Fruit fly (Drosophila melanogaster) whole organism, embryonic: ENCODE measurements around the gene Aldh.
A peak's percentile ranks its signal among the peaks of the same experiment; 100 is the strongest.

Experiments used
- Antp ChIP-seq: fragments of 200-800 bp; sonication (Bioruptor generic); optimal IDR thresholded peaks from 3 replicates; lab custom pipeline; 2016; ENCODE audit warnings: missing biosample characterization, missing genetic modification characterization
- Awh ChIP-seq: fragments of 200-800 bp; sonication (Bioruptor generic); IDR thresholded peaks from 2 replicates; pipeline ENCODE4, ENCODE4 v1.3.6; 2022; ENCODE audit warnings: missing biosample characterization, missing genetic modification characterization
- CG10321 ChIP-seq: fragments of 200-800 bp; sonication (Bioruptor generic); IDR thresholded peaks from 2 replicates; pipeline ENCODE4 v1.3.6; 2022; ENCODE audit warnings: missing biosample characterization, missing genetic modification characterization
- CG10565 ChIP-seq: fragments of 200-800 bp; sonication (Bioruptor generic); optimal IDR thresholded peaks from 3 replicates; lab custom pipeline; 2016; ENCODE audit warnings: missing biosample characterization, mild to moderate bottlenecking, missing genetic modification characterization
- CG11504 ChIP-seq: fragments of 200-800 bp; sonication (Bioruptor generic); optimal IDR thresholded peaks from 3 replicates; lab custom pipeline; 2019; ENCODE audit warnings: missing biosample characterization, mild to moderate bottlenecking, missing genetic modification characterization, moderate library complexity
- CG11696 ChIP-seq: fragments of 200-800 bp; sonication (Bioruptor generic); IDR thresholded peaks from 2 replicates; pipeline ENCODE4 v1.3.6; 2022; ENCODE audit warnings: missing biosample characterization, missing genetic modification characterization
- CG14441 ChIP-seq: fragments of 200-800 bp; sonication (Bioruptor generic); IDR thresholded peaks from 2 replicates; pipeline ENCODE4 v1.3.6; 2022; ENCODE audit warnings: missing biosample characterization, missing genetic modification characterization
- CG15601 ChIP-seq: fragments of 200-800 bp; sonication (Bioruptor generic); optimal IDR thresholded peaks from 3 replicates; lab custom pipeline; 2019; ENCODE audit warnings: missing biosample characterization, mild to moderate bottlenecking, missing genetic modification characterization, moderate library complexity
- CG16779 ChIP-seq: fragments of 200-800 bp; sonication (Bioruptor generic); IDR thresholded peaks from 2 replicates; pipeline ENCODE4 v1.3.6; 2022; ENCODE audit warnings: missing biosample characterization, missing genetic modification characterization
- CG30020 ChIP-seq: fragments of 200-800 bp; optimal IDR thresholded peaks from 2 replicates; lab custom pipeline; 2019; ENCODE audit warnings: missing biosample characterization, mild to moderate bottlenecking, missing genetic modification characterization, moderate library complexity
- CG31224 ChIP-seq: fragments of 200-800 bp; sonication (Bioruptor generic); IDR thresholded peaks from 2 replicates; pipeline ENCODE4 v1.3.6; 2022; ENCODE audit warnings: missing biosample characterization, missing genetic modification characterization
- CG31441 ChIP-seq: fragments of 200-800 bp; sonication (Bioruptor generic); IDR thresholded peaks from 2 replicates; pipeline ENCODE4 v1.3.6; 2022; ENCODE audit warnings: missing biosample characterization, missing genetic modification characterization
- CG33557 ChIP-seq: fragments of 200-800 bp; sonication (Bioruptor generic); optimal IDR thresholded peaks from 2 replicates; lab custom pipeline; 2019; ENCODE audit warnings: missing biosample characterization, mild to moderate bottlenecking, missing genetic modification characterization, moderate library complexity
- CG42726 ChIP-seq: fragments of 200-800 bp; sonication (Bioruptor generic); IDR thresholded peaks from 2 replicates; pipeline ENCODE4 v1.3.6; 2022; ENCODE audit warnings: missing biosample characterization, missing genetic modification characterization; ENCODE audit not compliant: partially characterized antibody
- CG6272 ChIP-seq: fragments of 200-800 bp; sonication (Bioruptor generic); IDR thresholded peaks from 2 replicates; pipeline ENCODE4 v1.3.6; 2022; ENCODE audit warnings: missing biosample characterization, missing genetic modification characterization
- CG7556 ChIP-seq: fragments of 200-800 bp; sonication (Bioruptor generic); optimal IDR thresholded peaks from 2 replicates; lab custom pipeline; 2017; ENCODE audit warnings: missing biosample characterization, mild to moderate bottlenecking, missing genetic modification characterization
- CG9727 ChIP-seq: fragments of 200-800 bp; sonication (Bioruptor generic); optimal IDR thresholded peaks from 3 replicates; lab custom pipeline; 2017; ENCODE audit warnings: missing biosample characterization, mild to moderate bottlenecking, missing genetic modification characterization
- Chrac-16 ChIP-seq: fragments of 200-800 bp; sonication (Bioruptor generic); optimal IDR thresholded peaks from 3 replicates; lab custom pipeline; 2016; ENCODE audit warnings: missing biosample characterization, missing genetic modification characterization
- CrebB ChIP-seq: fragments of 200-800 bp; sonication (Bioruptor generic); optimal IDR thresholded peaks from 3 replicates; lab custom pipeline; 2018; ENCODE audit warnings: missing biosample characterization, mild to moderate bottlenecking, missing genetic modification characterization
- D19A ChIP-seq: fragments of 200-800 bp; optimal IDR thresholded peaks from 3 replicates; lab custom pipeline; 2019; ENCODE audit warnings: missing biosample characterization, mild to moderate bottlenecking, missing genetic modification characterization, moderate library complexity
- Eip74EF ChIP-seq, 2 experiments: fragments of 200-800 bp in 1 of 2; fragments of >200 bp in 1 of 2; sonication (Bioruptor generic) in 1 of 2; optimal IDR thresholded peaks; 2 replicates each; lab custom pipeline; 2017 to 2019; ENCODE audit warnings: missing biosample characterization in 2 of 2, missing genetic modification characterization in 2 of 2, mild to moderate bottlenecking in 1 of 2, moderate library complexity in 1 of 2
- Elba2 ChIP-seq: fragments of 200-800 bp; sonication (Bioruptor generic); optimal IDR thresholded peaks from 3 replicates; lab custom pipeline; 2016; ENCODE audit warnings: missing biosample characterization, missing genetic modification characterization
- H2.0 ChIP-seq: fragments of 200-800 bp; sonication (Bioruptor generic); IDR thresholded peaks from 2 replicates; pipeline ENCODE4 v1.3.6; 2022; ENCODE audit warnings: missing biosample characterization, missing genetic modification characterization
- HmgZ ChIP-seq: fragments of 200-800 bp; sonication (Bioruptor generic); optimal IDR thresholded peaks from 2 replicates; lab custom pipeline; 2018; ENCODE audit warnings: missing biosample characterization, mild to moderate bottlenecking, missing genetic modification characterization
- Hmx ChIP-seq: fragments of 200-800 bp; sonication (Bioruptor generic); optimal IDR thresholded peaks from 2 replicates; lab custom pipeline; 2016; ENCODE audit warnings: missing biosample characterization, missing genetic modification characterization
- Hr3 ChIP-seq: fragments of 200-800 bp; sonication (Bioruptor generic); optimal IDR thresholded peaks from 3 replicates; lab custom pipeline; 2016; ENCODE audit warnings: missing biosample characterization, missing genetic modification characterization
- Kr ChIP-seq: fragments of 200-800 bp; sonication (Bioruptor generic); optimal IDR thresholded peaks from 2 replicates; lab custom pipeline; 2017; ENCODE audit warnings: missing biosample characterization, mild to moderate bottlenecking, missing genetic modification characterization
- MBD-R2 ChIP-seq: fragments of 200-800 bp; sonication (Bioruptor generic); IDR thresholded peaks from 2 replicates; pipeline ENCODE4 v1.3.6; 2022; ENCODE audit warnings: missing biosample characterization, missing genetic modification characterization
- Meics ChIP-seq: fragments of 200-800 bp; sonication (Bioruptor generic); optimal IDR thresholded peaks from 2 replicates; lab custom pipeline; 2017; ENCODE audit warnings: missing biosample characterization, mild to moderate bottlenecking, missing genetic modification characterization
- Mes4 ChIP-seq: fragments of 200-800 bp; sonication (Bioruptor generic); optimal IDR thresholded peaks from 2 replicates; lab custom pipeline; 2016; ENCODE audit warnings: missing biosample characterization, missing genetic modification characterization
- NK7.1 ChIP-seq: fragments of 200-800 bp; sonication (Bioruptor generic); optimal IDR thresholded peaks from 3 replicates; lab custom pipeline; 2016; ENCODE audit warnings: missing biosample characterization, missing genetic modification characterization
- Xbp1 ChIP-seq: fragments of 200-800 bp; sonication (Bioruptor generic); optimal IDR thresholded peaks from 3 replicates; lab custom pipeline; 2016; ENCODE audit warnings: missing biosample characterization, mild to moderate bottlenecking, missing genetic modification characterization
- ara ChIP-seq: fragments of 200-800 bp; sonication (Bioruptor generic); IDR thresholded peaks from 2 replicates; pipeline ENCODE4 v1.3.6; 2022; ENCODE audit warnings: missing biosample characterization, missing genetic modification characterization
- bab2 ChIP-seq: fragments of 200-800 bp; sonication (Bioruptor generic); optimal IDR thresholded peaks from 2 replicates; lab custom pipeline; 2016; ENCODE audit warnings: missing biosample characterization, missing genetic modification characterization
- cad ChIP-seq: fragments of >200 bp; optimal IDR thresholded peaks from 2 replicates; lab custom pipeline; 2017; ENCODE audit warnings: missing biosample characterization, missing genetic modification characterization
- chinmo ChIP-seq: fragments of 200-800 bp; sonication (Bioruptor generic); IDR thresholded peaks from 4 replicates; pipeline ENCODE4 v1.3.6; 2022; ENCODE audit warnings: missing biosample characterization, missing genetic modification characterization; ENCODE audit not compliant: partially characterized antibody
- en ChIP-seq: fragments of 200-800 bp; sonication (Bioruptor generic); optimal IDR thresholded peaks from 2 replicates; lab custom pipeline; 2016; ENCODE audit warnings: missing biosample characterization, missing genetic modification characterization
- fd96Cb ChIP-seq: fragments of 200-800 bp; sonication (Bioruptor generic); optimal IDR thresholded peaks from 2 replicates; lab custom pipeline; 2018; ENCODE audit warnings: missing biosample characterization, mild to moderate bottlenecking, missing genetic modification characterization, moderate library complexity
- gt ChIP-seq: fragments of 200-800 bp; sonication (Bioruptor generic); IDR thresholded peaks from 2 replicates; pipeline ENCODE4 v1.3.6; 2022; ENCODE audit warnings: missing biosample characterization, missing genetic modification characterization
- nerfin-2 ChIP-seq: fragments of 200-800 bp; sonication (Bioruptor generic); IDR thresholded peaks from 2 replicates; pipeline ENCODE4 v1.3.6; 2022; ENCODE audit warnings: missing biosample characterization, missing genetic modification characterization; ENCODE audit not compliant: partially characterized antibody
- odd ChIP-seq: fragments of 200-800 bp; sonication (Bioruptor generic); optimal IDR thresholded peaks from 2 replicates; lab custom pipeline; 2017; ENCODE audit warnings: missing biosample characterization, mild to moderate bottlenecking, missing genetic modification characterization
- onecut ChIP-seq: fragments of 200-800 bp; sonication (Bioruptor generic); IDR thresholded peaks from 2 replicates; pipeline ENCODE4 v1.3.6; 2022; ENCODE audit warnings: missing biosample characterization, missing genetic modification characterization
- pfk ChIP-seq: fragments of 200-800 bp; sonication (Bioruptor generic); optimal IDR thresholded peaks from 2 replicates; lab custom pipeline; 2018; ENCODE audit warnings: missing biosample characterization, mild to moderate bottlenecking, missing genetic modification characterization, moderate library complexity
- salm ChIP-seq: fragments of 200-800 bp; sonication (Bioruptor generic); optimal IDR thresholded peaks from 2 replicates; lab custom pipeline; 2018; ENCODE audit warnings: missing biosample characterization, mild to moderate bottlenecking, missing genetic modification characterization
- seq ChIP-seq: fragments of 200-800 bp; sonication (Bioruptor generic); IDR thresholded peaks from 2 replicates; pipeline ENCODE4 v1.3.6; 2022; ENCODE audit warnings: missing biosample characterization, missing genetic modification characterization
- sim ChIP-seq: fragments of 200-800 bp; sonication (Bioruptor generic); IDR thresholded peaks from 2 replicates; pipeline ENCODE4 v1.3.6; 2022; ENCODE audit warnings: missing biosample characterization, missing genetic modification characterization
- slou ChIP-seq: fragments of 200-800 bp; sonication (Bioruptor generic); optimal IDR thresholded peaks from 3 replicates; lab custom pipeline; 2016; ENCODE audit warnings: missing biosample characterization, missing genetic modification characterization
- sr ChIP-seq: fragments of 200-800 bp; sonication (Bioruptor generic); IDR thresholded peaks from 3 replicates; pipeline ENCODE4 v1.3.6; 2022; ENCODE audit warnings: missing biosample characterization, missing genetic modification characterization
- tgo ChIP-seq: fragments of 200-800 bp; sonication (Bioruptor generic); IDR thresholded peaks from 3 replicates; pipeline ENCODE4 v1.3.6; 2022; ENCODE audit warnings: missing biosample characterization, missing genetic modification characterization
- tio ChIP-seq: fragments of 200-800 bp; sonication (Bioruptor generic); optimal IDR thresholded peaks from 2 replicates; lab custom pipeline; 2017; ENCODE audit warnings: missing biosample characterization, missing genetic modification characterization, inconsistent platforms
- zfh2 ChIP-seq: fragments of 200-800 bp; sonication (Bioruptor generic); optimal IDR thresholded peaks from 2 replicates; lab custom pipeline; 2016; ENCODE audit warnings: missing biosample characterization, missing genetic modification characterization

Aldh gene

dm6 chr2L:9430992-9431602 lies 43.9 kb downstream of the Aldh start, which contains the start of the genes FucTB and scat (continued):
- TF ChIP-seq odd (GFP tag; lab: Kevin White, UChicago), result peak; percentile 78
- no peak for TF ChIP-seq en
- TF ChIP-seq gt (GFP tag; lab: Robert Waterston, UW), result peak; percentile 89
- TF ChIP-seq Kr (GFP tag; lab: Kevin White, UChicago), result no peak
- no peak for TF ChIP-seq nerfin-2
- TF ChIP-seq CG16779 (GFP tag; lab: Robert Waterston, UW), result no peak
- TF ChIP-seq fd96Cb, result peak; percentile 89
- peak; percentile 43; the same call in 1 of the 2 replicates for TF ChIP-seq sim (GFP tag; lab: Robert Waterston, UW)
- TF ChIP-seq Mes4 (GFP tag; lab: Kevin White, UChicago), result no peak
- TF ChIP-seq tgo (GFP tag; lab: Robert Waterston, UW), result peak; percentile 94
- TF ChIP-seq CG14441 (GFP tag; lab: Robert Waterston, UW), result peak; percentile 93
- peak; percentile 89 for TF ChIP-seq H2.0 (GFP tag; lab: Robert Waterston, UW)
- peak; percentile 68 for TF ChIP-seq CG10321 (GFP tag; lab: Robert Waterston, UW)
- no peak for TF ChIP-seq chinmo (GFP tag; lab: Robert Waterston, UW)
- TF ChIP-seq Meics (GFP tag; lab: Kevin White, UChicago), result peak; percentile 91
- peak; percentile 67; the same call in 1 of the 2 replicates for TF ChIP-seq CG11696 (GFP tag; lab: Robert Waterston, UW)
- TF ChIP-seq MBD-R2 (GFP tag; lab: Robert Waterston, UW), result peak; percentile 79
- peak; percentile 91 for TF ChIP-seq Chrac-16 (GFP tag; lab: Kevin White, UChicago)
- peak; percentile 88 for TF ChIP-seq CG30020 (tag; lab: Kevin White, UChicago)
- peak; percentile 92 for TF ChIP-seq CG11504 (tag; lab: Kevin White, UChicago)
- peak; percentile 79 for TF ChIP-seq Awh
- no peak for TF ChIP-seq Hmx (GFP tag; lab: Kevin White, UChicago)
- TF ChIP-seq cad, result no peak
- TF ChIP-seq CG7556, result peak; percentile 94
- no peak for TF ChIP-seq CG10565
- TF ChIP-seq Antp (GFP tag; lab: Kevin White, UChicago), result peak; percentile 55
- TF ChIP-seq salm (tag; lab: Kevin White, UChicago), result peak; percentile 51
- peak; percentile 72 for TF ChIP-seq zfh2
- peak; percentile 11 for TF ChIP-seq pfk (GFP tag; lab: Kevin White, UChicago)
- TF ChIP-seq NK7.1, result no peak
- TF ChIP-seq D19A (tag; lab: Kevin White, UChicago), result no peak
- peak; percentile 91 for TF ChIP-seq tio (GFP tag; lab: Kevin White, UChicago)
- peak; percentile 96 for TF ChIP-seq Xbp1 (GFP tag; lab: Kevin White, UChicago)
- TF ChIP-seq sr (GFP tag; lab: Robert Waterston, UW), result peak; percentile 53; the same call in 2 of the 3 replicates
- peak; percentile 81 for TF ChIP-seq seq
- TF ChIP-seq HmgZ, result peak; percentile 71
- peak; percentile 94 for TF ChIP-seq CG6272 (GFP tag; lab: Robert Waterston, UW)
- TF ChIP-seq CG31224, result peak; percentile 85
- peak; percentile 91 for TF ChIP-seq CG15601 (tag; lab: Kevin White, UChicago)
- peak; percentile 98 for TF ChIP-seq Hr3
- TF ChIP-seq onecut, result peak; percentile 74
- peak; percentile 96 for TF ChIP-seq CG31441 (GFP tag; lab: Robert Waterston, UW)
- no peak for TF ChIP-seq CG42726
- TF ChIP-seq slou (GFP tag; lab: Kevin White, UChicago), result peak; percentile 88
- peak; percentile 75 for TF ChIP-seq bab2 (GFP tag; lab: Kevin White, UChicago)
- no peak for TF ChIP-seq Eip74EF (GFP tag; optimal IDR thresholded peaks at IDR 0.05; lab: Kevin White, UChicago)
- peak; percentile 81 for TF ChIP-seq ara (GFP tag; lab: Robert Waterston, UW)
- TF ChIP-seq Elba2, result peak; percentile 68
- peak; percentile 34 for TF ChIP-seq CrebB
- TF ChIP-seq CG33557 (GFP tag; lab: Kevin White, UChicago), result peak; percentile 86
- TF ChIP-seq CG9727 (GFP tag; lab: Kevin White, UChicago), result peak; percentile 96
